Worm (Caenorhabditis elegans) whole organism, late embryonic: ENCODE data around the gene cisd-1.
A peak's percentile ranks its signal among the peaks of the same experiment; 100 is the strongest.

Source experiments
- C08G9.2 ChIP-seq: sonication (generic microtip); optimal IDR thresholded peaks from 2 replicates; lab custom pipeline; 2016; ENCODE audit warnings: mild to moderate bottlenecking, missing genetic modification characterization, moderate library complexity, missing compliant biosample characterization
- F13H6.1 ChIP-seq: sonication (generic microtip); optimal IDR thresholded peaks from 2 replicates; lab custom pipeline; 2016; ENCODE audit warnings: missing genetic modification characterization, missing compliant biosample characterization
- ama-1 ChIP-seq: fragments of 150-350 bp; optimal IDR thresholded peaks from 2 replicates; lab custom pipeline; 2014
- ceh-30 ChIP-seq: fragments of 150-350 bp; optimal IDR thresholded peaks from 2 replicates; lab custom pipeline; 2014; ENCODE audit warnings: missing biosample characterization, missing genetic modification characterization
- elt-2 ChIP-seq: sonication (generic microtip); optimal IDR thresholded peaks from 2 replicates; lab custom pipeline; 2016; ENCODE audit warnings: missing genetic modification reagents, missing genetic modification characterization, missing compliant biosample characterization
- fkh-10 ChIP-seq: fragments of 150-350 bp; optimal IDR thresholded peaks from 2 replicates; lab custom pipeline; 2014; ENCODE audit warnings: missing biosample characterization, missing genetic modification reagents, missing genetic modification characterization
- nfya-1 ChIP-seq: sonication (generic microtip); optimal IDR thresholded peaks from 2 replicates; lab custom pipeline; 2017; ENCODE audit warnings: missing genetic modification characterization, mild to moderate bottlenecking, missing compliant biosample characterization, antibody characterized with exemption, moderate library complexity
- pat-9 ChIP-seq: fragments of 200-800 bp; sonication (Bioruptor generic); optimal IDR thresholded peaks from 2 replicates; lab custom pipeline; 2018; ENCODE audit warnings: mild to moderate bottlenecking, missing genetic modification characterization, moderate library complexity, missing compliant biosample characterization
- pha-4 ChIP-seq: fragments of 150-350 bp; optimal IDR thresholded peaks from 2 replicates; lab custom pipeline; 2018; ENCODE audit warnings: missing biosample characterization, missing genetic modification reagents, missing genetic modification characterization
- pqm-1 ChIP-seq: sonication (generic microtip); optimal IDR thresholded peaks from 2 replicates; lab custom pipeline; 2016; ENCODE audit warnings: missing genetic modification characterization, missing compliant biosample characterization
- pros-1 ChIP-seq: fragments of 150-350 bp; optimal IDR thresholded peaks from 2 replicates; lab custom pipeline; 2014; ENCODE audit warnings: missing biosample characterization, missing genetic modification reagents, missing genetic modification characterization
- sox-4 ChIP-seq: sonication (generic microtip); optimal IDR thresholded peaks from 2 replicates; lab custom pipeline; 2017; ENCODE audit warnings: mild to moderate bottlenecking, missing genetic modification characterization, inconsistent platforms, missing compliant biosample characterization
- syd-9 ChIP-seq: sonication (generic microtip); optimal IDR thresholded peaks from 2 replicates; lab custom pipeline; 2016; ENCODE audit warnings: mild to moderate bottlenecking, missing genetic modification characterization, moderate library complexity, missing compliant biosample characterization

- no peak for TF ChIP-seq F13H6.1 (tag; lab: Kevin White, UChicago)
- no peak for TF ChIP-seq pros-1 (tag; lab: Kevin White, UChicago)
- no peak for TF ChIP-seq pqm-1
- TF ChIP-seq elt-2, result peak; percentile 8
- TF ChIP-seq pat-9 (tag; lab: Kevin White, UChicago), result no peak
- TF ChIP-seq C08G9.2, result no peak
- TF ChIP-seq ceh-30 (tag; lab: Kevin White, UChicago), result no peak
- no peak for TF ChIP-seq nfya-1 (tag; lab: Kevin White, UChicago)
- no peak for TF ChIP-seq sox-4
- no peak for TF ChIP-seq pha-4 (tag; lab: Kevin White, UChicago)
- no peak for TF ChIP-seq fkh-10
- no peak for TF ChIP-seq syd-9 (tag; lab: Kevin White, UChicago)
- no peak for TF ChIP-seq ama-1 (lab: Kevin White, UChicago)
Observed at ce11 chrII:11463899-11464298, 5.5 kb downstream of the cisd-1 start.
